Worm (Caenorhabditis elegans) whole organism, young adult: ENCODE results near the gene Y51H7BR.4.

Experiments used
- B0019.2 ChIP-seq: fragments of 200-800 bp; sonication (Bioruptor generic); conservative IDR thresholded peaks from 2 replicates; pipeline ENCODE4 v1.3.6; 2022; ENCODE audit warnings: missing genetic modification reagents, missing genetic modification characterization, missing compliant biosample characterization
- B0035.1 ChIP-seq: sonication (generic microtip); optimal IDR thresholded peaks from 2 replicates; lab custom pipeline; 2016; ENCODE audit warnings: missing genetic modification characterization, mild to moderate bottlenecking, missing compliant biosample characterization, missing genotype, missing genetic modification reagents
- D2030.7 ChIP-seq: fragments of 200-800 bp; sonication (Bioruptor generic); IDR thresholded peaks from 2 replicates; pipeline ENCODE4 v1.3.6; 2022; ENCODE audit warnings: missing genetic modification reagents, missing genetic modification characterization, missing compliant biosample characterization
- F52B5.7 ChIP-seq: sonication (generic microtip); optimal IDR thresholded peaks from 2 replicates; lab custom pipeline; 2016; ENCODE audit warnings: mild to moderate bottlenecking, missing genetic modification characterization, missing compliant biosample characterization
- F55B11.4 ChIP-seq: sonication (generic microtip); optimal IDR thresholded peaks from 2 replicates; lab custom pipeline; 2016; ENCODE audit warnings: missing compliant biosample characterization, missing genetic modification characterization, borderline replicate concordance; ENCODE audit not compliant: insufficient read depth
- F57C9.4 ChIP-seq: sonication (generic microtip); optimal IDR thresholded peaks from 2 replicates; lab custom pipeline; 2017; ENCODE audit warnings: mild to moderate bottlenecking, missing genetic modification characterization, missing compliant biosample characterization
- K11D2.4 ChIP-seq: fragments of 200-800 bp; sonication (Bioruptor generic); IDR thresholded peaks from 2 replicates; pipeline ENCODE4 v1.3.6; 2022; ENCODE audit warnings: missing genetic modification reagents, missing genetic modification characterization, missing compliant biosample characterization
- Y53F4B.3 ChIP-seq: fragments of 200-800 bp; sonication (Bioruptor generic); IDR thresholded peaks from 2 replicates; pipeline ENCODE4 v1.3.6; 2022; ENCODE audit warnings: missing genetic modification reagents, missing genetic modification characterization, missing compliant biosample characterization
- Y67H2A.10 ChIP-seq: fragments of 200-800 bp; sonication (Bioruptor generic); conservative IDR thresholded peaks from 2 replicates; pipeline ENCODE4 v1.3.6; 2022; ENCODE audit warnings: missing genetic modification reagents, missing genetic modification characterization, missing compliant biosample characterization
- ZK185.1 ChIP-seq: sonication (generic microtip); optimal IDR thresholded peaks from 2 replicates; lab custom pipeline; 2016; ENCODE audit warnings: mild to moderate bottlenecking, missing genetic modification characterization, missing compliant biosample characterization; ENCODE audit not compliant: poor library complexity, severe bottlenecking
- aptf-2 ChIP-seq: fragments of 200-800 bp; sonication (Bioruptor generic); conservative IDR thresholded peaks from 2 replicates; pipeline ENCODE4 v1.3.6; 2022; ENCODE audit warnings: missing genetic modification reagents, missing genetic modification characterization, missing compliant biosample characterization
- aptf-3 ChIP-seq: fragments of 200-800 bp; sonication (Bioruptor generic); IDR thresholded peaks from 2 replicates; pipeline ENCODE4 v1.3.6; 2022; ENCODE audit warnings: missing genetic modification characterization, missing compliant biosample characterization
- athp-1 ChIP-seq: sonication (generic microtip); optimal IDR thresholded peaks from 2 replicates; lab custom pipeline; 2017; ENCODE audit warnings: mild to moderate bottlenecking, missing genetic modification characterization, missing compliant biosample characterization
- bed-1 ChIP-seq: fragments of 200-800 bp; sonication (Bioruptor generic); IDR thresholded peaks from 2 replicates; pipeline ENCODE4 v1.3.6; 2022; ENCODE audit warnings: missing genetic modification reagents, missing genetic modification characterization, missing compliant biosample characterization
- ceh-40 ChIP-seq: fragments of 200-800 bp; sonication (Bioruptor generic); IDR thresholded peaks from 2 replicates; pipeline ENCODE4 v1.3.6; 2022; ENCODE audit warnings: missing genetic modification characterization, missing compliant biosample characterization
- ceh-58 ChIP-seq: fragments of 200-800 bp; sonication (Bioruptor generic); IDR thresholded peaks from 2 replicates; pipeline ENCODE4 v1.3.6; 2022; ENCODE audit warnings: missing genetic modification characterization, missing compliant biosample characterization
- ceh-79 ChIP-seq: sonication (generic microtip); optimal IDR thresholded peaks from 2 replicates; lab custom pipeline; 2017; ENCODE audit warnings: mild to moderate bottlenecking, missing genetic modification characterization, missing compliant biosample characterization
- dox-1 ChIP-seq: fragments of 200-800 bp; sonication (Bioruptor generic); IDR thresholded peaks from 2 replicates; pipeline ENCODE4 v1.3.6; 2022; ENCODE audit warnings: missing genetic modification reagents, missing genetic modification characterization, missing compliant biosample characterization
- efl-1 ChIP-seq: fragments of 150-350 bp; optimal IDR thresholded peaks from 2 replicates; lab custom pipeline; 2014; ENCODE audit warnings: missing biosample characterization, missing genetic modification reagents, missing genetic modification characterization
- egrh-3 ChIP-seq: fragments of 200-800 bp; sonication (Bioruptor generic); IDR thresholded peaks from 2 replicates; pipeline ENCODE4 v1.3.6; 2022; ENCODE audit warnings: missing genetic modification reagents, missing genetic modification characterization, missing compliant biosample characterization
- ekl-4 ChIP-seq: fragments of 200-800 bp; sonication (Bioruptor generic); IDR thresholded peaks from 2 replicates; pipeline ENCODE4 v1.3.6; 2022; ENCODE audit warnings: missing genetic modification reagents, missing genetic modification characterization, missing compliant biosample characterization
- ets-4 ChIP-seq: fragments of 200-800 bp; sonication (Bioruptor generic); optimal IDR thresholded peaks from 2 replicates; lab custom pipeline; 2018; ENCODE audit warnings: mild to moderate bottlenecking, missing genetic modification characterization, missing compliant biosample characterization
- hmg-20 ChIP-seq: fragments of 200-800 bp; sonication (Bioruptor generic); IDR thresholded peaks from 2 replicates; pipeline ENCODE4 v1.3.6; 2022; ENCODE audit warnings: missing genetic modification reagents, missing genetic modification characterization, missing compliant biosample characterization
- let-526 ChIP-seq: fragments of 200-800 bp; sonication (Bioruptor generic); IDR thresholded peaks from 2 replicates; pipeline ENCODE4 v1.3.6; 2022; ENCODE audit warnings: missing genetic modification reagents, missing genetic modification characterization, missing compliant biosample characterization
- let-607 ChIP-seq, 2 experiments: fragments of 200-800 bp in 1 of 2; sonication (Bioruptor generic) in 1 of 2; sonication (generic microtip) in 1 of 2; optimal IDR thresholded peaks; 2 replicates each; lab custom pipeline; 2016 to 2018; ENCODE audit warnings: mild to moderate bottlenecking in 2 of 2, missing compliant biosample characterization in 2 of 2, missing genetic modification characterization in 2 of 2, moderate library complexity in 2 of 2, missing genotype in 1 of 2
- lin-35 ChIP-seq, 3 experiments: fragments of 150-350 bp in 2 of 3; sonication (generic microtip) in 1 of 3; optimal IDR thresholded peaks; 2 replicates each; lab custom pipeline; 2014 to 2018; ENCODE audit warnings: missing biosample characterization in 3 of 3, missing genetic modification characterization in 3 of 3, missing genetic modification reagents in 3 of 3
- lin-40 ChIP-seq: sonication (generic microtip); optimal IDR thresholded peaks from 2 replicates; lab custom pipeline; 2016; ENCODE audit warnings: missing genetic modification characterization, mild to moderate bottlenecking, missing compliant biosample characterization, missing genotype, missing genetic modification reagents
- madf-6 ChIP-seq: fragments of 200-800 bp; sonication (Bioruptor generic); IDR thresholded peaks from 2 replicates; pipeline ENCODE4 v1.3.6; 2022; ENCODE audit warnings: missing genetic modification reagents, missing genetic modification characterization, missing compliant biosample characterization
- madf-8 ChIP-seq: fragments of 200-800 bp; sonication (Bioruptor generic); conservative IDR thresholded peaks from 2 replicates; pipeline ENCODE4 v1.3.6; 2022; ENCODE audit warnings: missing genetic modification reagents, missing genetic modification characterization, missing compliant biosample characterization
- mcd-1 ChIP-seq: fragments of 200-800 bp; sonication (Bioruptor generic); IDR thresholded peaks from 2 replicates; pipeline ENCODE4 v1.3.6; 2022; ENCODE audit warnings: missing genetic modification reagents, missing genetic modification characterization, missing compliant biosample characterization
- mxl-1 ChIP-seq: sonication (generic microtip); optimal IDR thresholded peaks from 2 replicates; lab custom pipeline; 2016; ENCODE audit warnings: missing genetic modification characterization, missing compliant biosample characterization
- nfya-2 ChIP-seq: fragments of 200-800 bp; sonication (Bioruptor generic); IDR thresholded peaks from 2 replicates; pipeline ENCODE4 v1.3.6; 2022; ENCODE audit warnings: missing genetic modification reagents, missing genetic modification characterization, missing compliant biosample characterization
- nhr-179 ChIP-seq: sonication (generic microtip); optimal IDR thresholded peaks from 2 replicates; lab custom pipeline; 2016; ENCODE audit warnings: mild to moderate bottlenecking, missing genetic modification characterization, missing compliant biosample characterization
- nhr-90 ChIP-seq: sonication (generic microtip); optimal IDR thresholded peaks from 2 replicates; lab custom pipeline; 2016; ENCODE audit warnings: missing genotype, mild to moderate bottlenecking, missing genetic modification characterization, missing compliant biosample characterization
- pha-4 ChIP-seq: fragments of 150-350 bp; sonication (generic microtip); optimal IDR thresholded peaks from 2 replicates; lab custom pipeline; 2014; ENCODE audit warnings: missing biosample characterization, missing genetic modification reagents, missing genetic modification characterization
- rcor-1 ChIP-seq: fragments of 200-800 bp; sonication (Bioruptor generic); IDR thresholded peaks from 2 replicates; pipeline ENCODE4 v1.3.6; 2022; ENCODE audit warnings: missing genetic modification reagents, missing genetic modification characterization, missing compliant biosample characterization
- sdz-38 ChIP-seq: sonication (generic microtip); optimal IDR thresholded peaks from 2 replicates; lab custom pipeline; 2016; ENCODE audit warnings: missing genotype, missing genetic modification characterization, missing compliant biosample characterization
- snpc-1.3 ChIP-seq: sonication (generic microtip); optimal IDR thresholded peaks from 2 replicates; lab custom pipeline; 2017; ENCODE audit warnings: missing genetic modification characterization, mild to moderate bottlenecking, missing compliant biosample characterization, antibody characterized with exemption, moderate library complexity, missing genotype, missing genetic modification reagents; ENCODE audit not compliant: insufficient read depth
- tbp1 ChIP-seq: fragments of 200-800 bp; sonication (Bioruptor generic); optimal IDR thresholded peaks from 2 replicates; lab custom pipeline; 2018; ENCODE audit warnings: mild to moderate bottlenecking, missing genetic modification characterization, missing compliant biosample characterization
- tbx-9 ChIP-seq: sonication (generic microtip); optimal IDR thresholded peaks from 2 replicates; lab custom pipeline; 2016; ENCODE audit warnings: borderline replicate concordance, missing genetic modification characterization, inconsistent platforms, missing compliant biosample characterization
- tlf-1 ChIP-seq: fragments of 200-800 bp; sonication (Bioruptor generic); optimal IDR thresholded peaks from 2 replicates; lab custom pipeline; 2018; ENCODE audit warnings: mild to moderate bottlenecking, missing genetic modification characterization, missing compliant biosample characterization
- unc-62 ChIP-seq: fragments of 150-350 bp; optimal IDR thresholded peaks from 2 replicates; lab custom pipeline; 2014; ENCODE audit warnings: missing biosample characterization, missing genetic modification reagents, missing genetic modification characterization
- ztf-18 ChIP-seq: sonication (generic microtip); optimal IDR thresholded peaks from 2 replicates; lab custom pipeline; 2016; ENCODE audit warnings: missing genotype, mild to moderate bottlenecking, missing genetic modification characterization, missing compliant biosample characterization
- ztf-22 ChIP-seq: fragments of 200-800 bp; sonication (Bioruptor generic); optimal IDR thresholded peaks from 2 replicates; lab custom pipeline; 2018; ENCODE audit warnings: mild to moderate bottlenecking, missing genetic modification characterization, moderate library complexity, missing compliant biosample characterization
- ztf-28 ChIP-seq: fragments of 200-800 bp; sonication (Bioruptor generic); IDR thresholded peaks from 2 replicates; pipeline ENCODE4 v1.3.6; 2022; ENCODE audit warnings: missing genetic modification reagents, missing genetic modification characterization, missing compliant biosample characterization

Y51H7BR.4 gene

DNA sequence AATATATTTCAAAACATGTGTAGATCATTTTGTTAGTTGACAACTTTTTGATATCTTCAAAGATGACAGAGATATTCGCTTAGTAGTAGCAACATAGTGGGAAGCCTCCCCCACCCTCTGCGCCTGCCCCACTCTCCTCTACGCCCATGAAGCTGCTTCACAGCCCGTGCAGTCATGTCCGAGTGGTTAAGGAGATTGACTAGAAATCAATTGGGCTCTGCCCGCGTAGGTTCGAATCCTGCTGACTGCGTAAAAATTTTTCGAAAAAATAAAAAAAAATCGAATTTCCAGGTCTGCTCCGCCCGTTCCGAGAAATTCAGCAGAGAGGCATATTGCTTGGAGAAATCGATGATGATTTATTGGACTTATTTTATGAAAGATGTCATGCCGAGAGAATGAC is 9.3 kb upstream of the Y51H7BR.4 start (continued):
- TF ChIP-seq ztf-22 (no peak), B0019.2 (no peak), egrh-3 (no peak), ceh-79 (tag; lab: Kevin White, UChicago) (peak; percentile 7), ets-4 (GFP tag; lab: Kevin White, UChicago) (no peak), aptf-2 (GFP tag; lab: Robert Waterston, UW) (no peak), lin-35 (GFP tag; optimal IDR thresholded peaks at IDR 0.05; lab: Kevin White, UChicago) (peak in 1 of 3 experiments; percentile 45), ztf-18 (peak; percentile 41), ZK185.1 (tag; lab: Kevin White, UChicago) (peak; percentile 15), snpc-1.3 (tag; lab: Kevin White, UChicago) (peak; percentile 27), tbp1 (GFP tag; lab: Kevin White, UChicago) (peak; percentile 95), pha-4 (tag; lab: Kevin White, UChicago) (no peak), hmg-20 (GFP tag; lab: Robert Waterston, UW) (no peak), F57C9.4 (no peak), efl-1 (GFP tag; lab: Kevin White, UChicago) (no peak), D2030.7 (GFP tag; lab: Robert Waterston, UW) (peak; percentile 28; the same call in 1 of the 2 replicates), rcor-1 (no peak), nhr-179 (tag; lab: Kevin White, UChicago) (no peak), B0035.1 (tag; lab: Kevin White, UChicago) (no peak), let-526 (GFP tag; lab: Robert Waterston, UW) (no peak), F55B11.4 (tag; lab: Kevin White, UChicago) (no peak), dox-1 (GFP tag; lab: Robert Waterston, UW) (no peak), tbx-9 (tag; lab: Kevin White, UChicago) (no peak), Y67H2A.10 (GFP tag; lab: Robert Waterston, UW) (no peak), Y53F4B.3 (GFP tag; lab: Robert Waterston, UW) (no peak), ztf-28 (GFP tag; lab: Robert Waterston, UW) (0 out of 2 replicates have a peak, but pooled peaks have one; percentile 64), ekl-4 (no peak), bed-1 (no peak), ceh-40 (GFP tag; lab: Robert Waterston, UW) (no peak), unc-62 (GFP tag; lab: Kevin White, UChicago) (no peak), ceh-58 (GFP tag; lab: Robert Waterston, UW) (no peak), nfya-2 (GFP tag; lab: Robert Waterston, UW) (no peak), let-607 (tag; optimal IDR thresholded peaks at IDR 0.05; lab: Kevin White, UChicago) (peak in 1 of 2 experiments; percentile 7), athp-1 (tag; lab: Kevin White, UChicago) (peak; percentile 9), nhr-90 (tag; lab: Kevin White, UChicago) (peak; percentile 25), sdz-38 (no peak), K11D2.4 (GFP tag; lab: Robert Waterston, UW) (0 out of 2 replicates have a peak, but pooled peaks have one; percentile 23), lin-40 (tag; lab: Kevin White, UChicago) (no peak), mcd-1 (GFP tag; lab: Robert Waterston, UW) (peak; percentile 58), mxl-1 (tag; lab: Kevin White, UChicago) (peak; percentile 18), F52B5.7 (no peak), tlf-1 (GFP tag; lab: Kevin White, UChicago) (no peak), aptf-3 (GFP tag; lab: Robert Waterston, UW) (no peak), madf-6 (GFP tag; lab: Robert Waterston, UW) (no peak), madf-8 (no peak)
- TF ChIP-seq, all 124 proteins: peak for 29
